Fruit fly (Drosophila melanogaster) whole organism, embryonic: ENCODE measurements around the gene CG15602.

Source experiments
- Abd-B ChIP-seq: fragments of 200-800 bp; sonication (Bioruptor generic); optimal IDR thresholded peaks from 2 replicates; lab custom pipeline; 2018; ENCODE audit warnings: missing biosample characterization, mild to moderate bottlenecking, missing genetic modification characterization, moderate library complexity
- CG10274 ChIP-seq: fragments of 200-800 bp; sonication (Bioruptor generic); optimal IDR thresholded peaks from 3 replicates; lab custom pipeline; 2017; ENCODE audit warnings: missing biosample characterization, mild to moderate bottlenecking, missing genetic modification characterization
- CG10431 ChIP-seq: fragments of 200-800 bp; sonication (Bioruptor generic); optimal IDR thresholded peaks from 3 replicates; lab custom pipeline; 2018; ENCODE audit warnings: missing biosample characterization, mild to moderate bottlenecking, missing genetic modification characterization
- CG15073 ChIP-seq: fragments of 200-800 bp; sonication (Bioruptor generic); optimal IDR thresholded peaks from 2 replicates; lab custom pipeline; 2016; ENCODE audit warnings: missing biosample characterization, missing genetic modification characterization
- CG18764 ChIP-seq: fragments of 200-800 bp; sonication (Bioruptor generic); optimal IDR thresholded peaks from 3 replicates; lab custom pipeline; 2016; ENCODE audit warnings: missing biosample characterization, missing genetic modification characterization
- CG2116 ChIP-seq: fragments of 200-800 bp; sonication (Bioruptor generic); optimal IDR thresholded peaks from 3 replicates; lab custom pipeline; 2018; ENCODE audit warnings: missing biosample characterization, mild to moderate bottlenecking, missing genetic modification characterization
- CG2678 ChIP-seq: fragments of 200-800 bp; sonication (Bioruptor generic); optimal IDR thresholded peaks from 3 replicates; lab custom pipeline; 2019; ENCODE audit warnings: missing biosample characterization, mild to moderate bottlenecking, missing genetic modification characterization, moderate library complexity
- CG30020 ChIP-seq: fragments of 200-800 bp; optimal IDR thresholded peaks from 2 replicates; lab custom pipeline; 2019; ENCODE audit warnings: missing biosample characterization, mild to moderate bottlenecking, missing genetic modification characterization, moderate library complexity
- CG31388 ChIP-seq: fragments of 200-800 bp; sonication (Bioruptor generic); optimal IDR thresholded peaks from 2 replicates; lab custom pipeline; 2016; ENCODE audit warnings: missing biosample characterization, missing genetic modification characterization
- CG5245 ChIP-seq: fragments of 200-800 bp; sonication (Bioruptor generic); optimal IDR thresholded peaks from 3 replicates; lab custom pipeline; 2016; ENCODE audit warnings: missing biosample characterization, missing genetic modification characterization
- CG7271 ChIP-seq: fragments of 200-800 bp; sonication (Bioruptor generic); optimal IDR thresholded peaks from 2 replicates; lab custom pipeline; 2018; ENCODE audit warnings: missing biosample characterization, mild to moderate bottlenecking, missing genetic modification characterization, moderate library complexity
- CG7357 ChIP-seq: fragments of 200-800 bp; sonication (Bioruptor generic); IDR thresholded peaks from 3 replicates; pipeline ENCODE4 v1.3.6; 2022; ENCODE audit warnings: missing biosample characterization, missing genetic modification characterization
- CG7786 ChIP-seq: fragments of 200-800 bp; sonication (Bioruptor generic); optimal IDR thresholded peaks from 2 replicates; lab custom pipeline; 2016; ENCODE audit warnings: missing biosample characterization, missing genetic modification characterization
- CG7963 ChIP-seq: fragments of 200-800 bp; sonication (Bioruptor generic); IDR thresholded peaks from 3 replicates; pipeline ENCODE4 v1.3.6; 2022; ENCODE audit warnings: missing biosample characterization, missing genetic modification characterization; ENCODE audit not compliant: partially characterized antibody
- CG8290 ChIP-seq, 3 experiments: fragments of 200-800 bp; sonication (Bioruptor generic); optimal IDR thresholded peaks; 2 replicates each; lab custom pipeline; 2016 to 2019; ENCODE audit warnings: missing biosample characterization in 3 of 3, missing genetic modification characterization in 3 of 3, mild to moderate bottlenecking in 2 of 3, moderate library complexity in 1 of 3
- CG8388 ChIP-seq: fragments of 200-800 bp; sonication (Bioruptor generic); optimal IDR thresholded peaks from 2 replicates; lab custom pipeline; 2019; ENCODE audit warnings: missing biosample characterization, mild to moderate bottlenecking, missing genetic modification characterization, moderate library complexity
- CG8924 ChIP-seq: fragments of 200-800 bp; optimal IDR thresholded peaks from 3 replicates; lab custom pipeline; 2019; ENCODE audit warnings: missing biosample characterization, mild to moderate bottlenecking, missing genetic modification characterization, moderate library complexity
- CG8944 ChIP-seq: fragments of 200-800 bp; sonication (Bioruptor generic); optimal IDR thresholded peaks from 3 replicates; lab custom pipeline; 2016; ENCODE audit warnings: missing biosample characterization, missing genetic modification characterization
- CG9215 ChIP-seq: fragments of 200-800 bp; sonication (Bioruptor generic); IDR thresholded peaks from 2 replicates; pipeline ENCODE4 v1.3.6; 2022; ENCODE audit warnings: missing biosample characterization, missing genetic modification characterization
- Dbx ChIP-seq: fragments of 200-800 bp; sonication (Bioruptor generic); IDR thresholded peaks from 3 replicates; pipeline ENCODE4 v1.3.6; 2022; ENCODE audit warnings: missing biosample characterization, missing genetic modification characterization
- Eip74EF ChIP-seq, 2 experiments: fragments of 200-800 bp in 1 of 2; fragments of >200 bp in 1 of 2; sonication (Bioruptor generic) in 1 of 2; optimal IDR thresholded peaks; 2 replicates each; lab custom pipeline; 2017 to 2019; ENCODE audit warnings: missing biosample characterization in 2 of 2, missing genetic modification characterization in 2 of 2, mild to moderate bottlenecking in 1 of 2, moderate library complexity in 1 of 2
- Ets65A ChIP-seq: fragments of 200-800 bp; sonication (Bioruptor generic); peaks from one replicate; lab custom pipeline; 2016; ENCODE audit warnings: missing biosample characterization, missing genetic modification characterization
- Myb ChIP-seq: fragments of 200-800 bp; sonication (Bioruptor generic); optimal IDR thresholded peaks from 2 replicates; lab custom pipeline; 2016; ENCODE audit warnings: missing biosample characterization, missing genetic modification characterization
- Nf-YC ChIP-seq: fragments of 200-800 bp; optimal IDR thresholded peaks from 3 replicates; lab custom pipeline; 2019; ENCODE audit warnings: missing biosample characterization, mild to moderate bottlenecking, missing genetic modification characterization, moderate library complexity
- Opbp ChIP-seq: fragments of 200-800 bp; sonication (Bioruptor generic); IDR thresholded peaks from 3 replicates; pipeline ENCODE4 v1.3.6; 2022; ENCODE audit warnings: missing biosample characterization, missing genetic modification characterization; ENCODE audit not compliant: partially characterized antibody
- Sin3A ChIP-seq: fragments of >200 bp; optimal IDR thresholded peaks from 2 replicates; lab custom pipeline; 2018
- Spps ChIP-seq: fragments of 200-800 bp; sonication (Bioruptor generic); optimal IDR thresholded peaks from 2 replicates; lab custom pipeline; 2018; ENCODE audit warnings: missing biosample characterization, mild to moderate bottlenecking, missing genetic modification characterization
- Ssrp ChIP-seq: fragments of 200-800 bp; sonication (Bioruptor generic); optimal IDR thresholded peaks from 2 replicates; lab custom pipeline; 2018; ENCODE audit warnings: missing biosample characterization, mild to moderate bottlenecking, missing genetic modification characterization, moderate library complexity
- aop ChIP-seq: fragments of 200-800 bp; sonication (Bioruptor generic); IDR thresholded peaks from 2 replicates; pipeline ENCODE4 v1.3.6; 2022; ENCODE audit warnings: missing biosample characterization, missing genetic modification characterization
- ase ChIP-seq: fragments of 200-800 bp; sonication (Bioruptor generic); IDR thresholded peaks from 3 replicates; pipeline ENCODE4 v1.3.6; 2022; ENCODE audit warnings: missing biosample characterization, missing genetic modification characterization
- bab2 ChIP-seq: fragments of 200-800 bp; sonication (Bioruptor generic); optimal IDR thresholded peaks from 2 replicates; lab custom pipeline; 2016; ENCODE audit warnings: missing biosample characterization, missing genetic modification characterization
- cad ChIP-seq: fragments of >200 bp; optimal IDR thresholded peaks from 2 replicates; lab custom pipeline; 2017; ENCODE audit warnings: missing biosample characterization, missing genetic modification characterization
- caup ChIP-seq: fragments of 200-800 bp; sonication (Bioruptor generic); optimal IDR thresholded peaks from 3 replicates; lab custom pipeline; 2017; ENCODE audit warnings: missing biosample characterization, mild to moderate bottlenecking, missing genetic modification characterization, moderate library complexity; ENCODE audit not compliant: severe bottlenecking
- dimm ChIP-seq: fragments of 200-800 bp; sonication (Bioruptor generic); IDR thresholded peaks from 2 replicates; pipeline ENCODE4 v1.3.6; 2022; ENCODE audit warnings: missing biosample characterization, missing genetic modification characterization
- dmrt99B ChIP-seq: fragments of 200-800 bp; sonication (Bioruptor generic); optimal IDR thresholded peaks from 2 replicates; lab custom pipeline; 2018; ENCODE audit warnings: missing biosample characterization, mild to moderate bottlenecking, missing genetic modification characterization, moderate library complexity
- ems ChIP-seq: fragments of 200-800 bp; sonication (Bioruptor generic); optimal IDR thresholded peaks from 3 replicates; lab custom pipeline; 2016; ENCODE audit warnings: missing biosample characterization, missing genetic modification characterization
- gcm ChIP-seq: fragments of 200-800 bp; sonication (Bioruptor generic); optimal IDR thresholded peaks from 2 replicates; lab custom pipeline; 2019; ENCODE audit warnings: missing biosample characterization, mild to moderate bottlenecking, missing genetic modification characterization, moderate library complexity
- gfzf ChIP-seq: fragments of 200-800 bp; sonication (Bioruptor generic); optimal IDR thresholded peaks from 2 replicates; lab custom pipeline; 2016; ENCODE audit warnings: missing biosample characterization, mild to moderate bottlenecking, missing genetic modification characterization, moderate library complexity
- jing ChIP-seq: fragments of 200-800 bp; sonication (Bioruptor generic); optimal IDR thresholded peaks from 2 replicates; lab custom pipeline; 2018; ENCODE audit warnings: missing biosample characterization, mild to moderate bottlenecking, missing genetic modification characterization
- nerfin-1 ChIP-seq: fragments of 200-800 bp; sonication (Bioruptor generic); optimal IDR thresholded peaks from 3 replicates; lab custom pipeline; 2019; ENCODE audit warnings: missing biosample characterization, mild to moderate bottlenecking, missing genetic modification characterization, moderate library complexity
- odd ChIP-seq: fragments of 200-800 bp; sonication (Bioruptor generic); optimal IDR thresholded peaks from 2 replicates; lab custom pipeline; 2017; ENCODE audit warnings: missing biosample characterization, mild to moderate bottlenecking, missing genetic modification characterization
- pho ChIP-seq: fragments of 200-800 bp; sonication (Bioruptor generic); optimal IDR thresholded peaks from 2 replicates; lab custom pipeline; 2016; ENCODE audit warnings: missing biosample characterization, missing genetic modification characterization
- pum ChIP-seq: fragments of 200-800 bp; sonication (Bioruptor generic); optimal IDR thresholded peaks from 2 replicates; lab custom pipeline; 2016; ENCODE audit warnings: missing biosample characterization, missing genetic modification characterization
- ro ChIP-seq: fragments of 200-800 bp; sonication (Bioruptor generic); IDR thresholded peaks from 2 replicates; pipeline ENCODE4 v1.3.6; 2022; ENCODE audit warnings: missing biosample characterization, missing genetic modification characterization
- run ChIP-seq: fragments of 200-800 bp; sonication (Bioruptor generic); optimal IDR thresholded peaks from 3 replicates; lab custom pipeline; 2018; ENCODE audit warnings: missing biosample characterization, mild to moderate bottlenecking, missing genetic modification characterization
- slou ChIP-seq: fragments of 200-800 bp; sonication (Bioruptor generic); optimal IDR thresholded peaks from 3 replicates; lab custom pipeline; 2016; ENCODE audit warnings: missing biosample characterization, missing genetic modification characterization
- slp2 ChIP-seq: fragments of 200-800 bp; sonication (Bioruptor generic); optimal IDR thresholded peaks from 2 replicates; lab custom pipeline; 2016; ENCODE audit warnings: missing biosample characterization, missing genetic modification characterization
- so ChIP-seq: fragments of 200-800 bp; sonication (Bioruptor generic); IDR thresholded peaks from 3 replicates; pipeline ENCODE4 v1.3.6; 2022; ENCODE audit warnings: missing biosample characterization, missing genetic modification characterization
- stwl ChIP-seq: fragments of 200-800 bp; sonication (Bioruptor generic); optimal IDR thresholded peaks from 3 replicates; lab custom pipeline; 2018; ENCODE audit warnings: missing biosample characterization, mild to moderate bottlenecking, missing genetic modification characterization, moderate library complexity
- tgo ChIP-seq: fragments of 200-800 bp; sonication (Bioruptor generic); IDR thresholded peaks from 3 replicates; pipeline ENCODE4 v1.3.6; 2022; ENCODE audit warnings: missing biosample characterization, missing genetic modification characterization
- tin ChIP-seq: fragments of 200-800 bp; sonication (Bioruptor generic); optimal IDR thresholded peaks from 3 replicates; lab custom pipeline; 2016; ENCODE audit warnings: missing biosample characterization, missing genetic modification characterization

The CG15602 gene

DNA sequence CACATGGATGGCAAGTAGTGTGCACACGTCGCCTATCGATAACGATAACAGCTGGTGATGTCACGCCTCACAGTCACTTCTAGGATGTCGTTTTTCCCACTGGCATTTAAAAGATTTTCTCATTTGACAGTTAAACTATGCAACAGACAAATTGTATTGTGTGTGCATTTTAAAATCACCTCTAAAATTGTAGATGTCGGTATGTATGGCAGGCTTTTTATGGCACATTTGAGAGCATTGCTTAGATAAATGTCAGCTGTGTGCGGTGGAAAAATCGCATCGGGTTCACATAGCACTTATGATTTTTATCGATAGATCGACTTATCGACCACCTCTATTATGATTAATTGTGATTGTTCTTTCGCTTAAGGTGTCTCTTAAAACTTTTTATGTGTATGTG lies 44.9 kb downstream of the CG15602 start, which contains the start of the genes ArgRS and CG8578 (continued):
- no peak for TF ChIP-seq Abd-B (GFP tag; lab: Kevin White, UChicago)
- TF ChIP-seq slou (GFP tag; lab: Kevin White, UChicago) = peak; percentile 59
- TF ChIP-seq CG2116 = peak; percentile 68
- no peak for TF ChIP-seq CG2678 (tag; lab: Kevin White, UChicago)
- peak; percentile 63 for TF ChIP-seq Nf-YC (tag; lab: Kevin White, UChicago)
- TF ChIP-seq Eip74EF (GFP tag; optimal IDR thresholded peaks at IDR 0.05; lab: Kevin White, UChicago) = peak in 1 of 2 experiments; percentile 38
- TF ChIP-seq CG5245 (GFP tag; lab: Kevin White, UChicago) = no peak
- peak; percentile 96 for TF ChIP-seq Sin3A (lab: Kevin White, UChicago)
- TF ChIP-seq CG7271 (tag; lab: Kevin White, UChicago) = no peak
- no peak for TF ChIP-seq run (tag; lab: Kevin White, UChicago)
- no peak for TF ChIP-seq Dbx
- no peak for TF ChIP-seq CG10431 (GFP tag; lab: Kevin White, UChicago)
- TF ChIP-seq aop (GFP tag; lab: Robert Waterston, UW) = no peak
- TF ChIP-seq Opbp (GFP tag; lab: Robert Waterston, UW) = peak; percentile 71; the same call in 2 of the 3 replicates
- TF ChIP-seq ro (GFP tag; lab: Robert Waterston, UW) = no peak
- peak; percentile 60 for TF ChIP-seq CG8924 (tag; lab: Kevin White, UChicago)
- TF ChIP-seq jing (GFP tag; lab: Kevin White, UChicago) = no peak
- no peak for TF ChIP-seq odd (GFP tag; lab: Kevin White, UChicago)
- peak; percentile 89 for TF ChIP-seq pum (GFP tag; lab: Kevin White, UChicago)
- TF ChIP-seq CG15073 (GFP tag; lab: Kevin White, UChicago) = no peak
- no peak for TF ChIP-seq ems (GFP tag; lab: Kevin White, UChicago)
- TF ChIP-seq CG8944 = peak; percentile 7
- peak; percentile 23 for TF ChIP-seq nerfin-1
- TF ChIP-seq Spps (tag; lab: Kevin White, UChicago) = no peak
- no peak for TF ChIP-seq dmrt99B (tag; lab: Kevin White, UChicago)
- peak; percentile 42 for TF ChIP-seq Myb (GFP tag; lab: Kevin White, UChicago)
- TF ChIP-seq dimm (GFP tag; lab: Robert Waterston, UW) = no peak
- peak; percentile 75; the same call in 2 of the 3 replicates for TF ChIP-seq tgo (GFP tag; lab: Robert Waterston, UW)
- no peak for TF ChIP-seq pho (GFP tag; lab: Kevin White, UChicago)
- TF ChIP-seq CG7786 (GFP tag; lab: Kevin White, UChicago) = peak; percentile 43
- TF ChIP-seq ase (GFP tag; lab: Robert Waterston, UW) = peak; percentile 55; the same call in 2 of the 3 replicates
- TF ChIP-seq CG8388 (GFP tag; lab: Kevin White, UChicago) = no peak
- TF ChIP-seq CG7963 = 0 out of 3 replicates have a peak, but pooled peaks have one; percentile 47
- no peak for TF ChIP-seq CG31388 (GFP tag; lab: Kevin White, UChicago)
- peak; percentile 88 for TF ChIP-seq slp2 (GFP tag; lab: Kevin White, UChicago)
- no peak for TF ChIP-seq cad
- peak; percentile 84 for TF ChIP-seq bab2 (GFP tag; lab: Kevin White, UChicago)
- TF ChIP-seq Ssrp (tag; lab: Kevin White, UChicago) = no peak
- peak; percentile 24 for TF ChIP-seq tin
- no peak for TF ChIP-seq CG9215 (GFP tag; lab: Robert Waterston, UW)
- no peak for TF ChIP-seq gcm (GFP tag; lab: Kevin White, UChicago)
- TF ChIP-seq caup (GFP tag; lab: Kevin White, UChicago) = no peak
- no peak for TF ChIP-seq CG18764 (GFP tag; lab: Kevin White, UChicago)
- TF ChIP-seq CG8290 (GFP tag; optimal IDR thresholded peaks at IDR 0.05; lab: Kevin White, UChicago) = peak; percentile 84
- TF ChIP-seq CG8290 (tag; optimal IDR thresholded peaks at IDR 0.05; lab: Kevin White, UChicago) = no peak
- no peak for TF ChIP-seq CG10274
- TF ChIP-seq so (GFP tag; lab: Robert Waterston, UW) = no peak
- peak; percentile 98 for TF ChIP-seq CG7357 (GFP tag; lab: Robert Waterston, UW)
- peak; percentile 96 for TF ChIP-seq CG30020 (tag; lab: Kevin White, UChicago)
- peak; percentile 98 for TF ChIP-seq Ets65A (GFP tag; lab: Kevin White, UChicago)
- TF ChIP-seq stwl = peak; percentile 30
- peak; percentile 20 for TF ChIP-seq gfzf
